Worm (Caenorhabditis elegans): ENCODE measurements around the gene Y81B9A.1.
A peak's percentile ranks its signal among the peaks of the same experiment; 100 is the strongest.

The Y81B9A.1 gene

DNA sequence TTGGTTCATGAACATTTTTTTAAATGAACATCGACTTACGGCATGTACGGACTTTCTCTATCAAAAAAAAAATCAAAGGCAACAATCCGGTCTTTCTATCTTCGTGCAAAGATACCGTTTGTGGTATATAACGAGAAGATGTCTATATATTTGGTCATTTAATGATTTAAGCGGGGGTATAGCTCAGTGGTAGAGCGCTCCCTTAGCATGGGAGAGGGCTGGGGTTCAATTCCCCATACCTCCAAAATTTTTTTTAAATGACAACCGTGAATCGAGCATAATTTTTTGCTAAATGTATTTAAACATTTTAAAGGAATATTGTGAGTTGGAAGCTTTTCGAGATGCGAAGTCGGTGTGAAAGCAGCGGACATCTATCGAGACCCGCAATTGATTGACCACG lies 46.4 kb downstream of the Y81B9A.1 start (continued):
- peak; percentile 44 for TF ChIP-seq athp-1 (tag; optimal IDR thresholded peaks at IDR 0.05)
- TF ChIP-seq akir-1 (GFP tag; optimal IDR thresholded peaks at IDR 0.05) = no peak
- peak; percentile 86 for TF ChIP-seq die-1 (tag; optimal IDR thresholded peaks at IDR 0.05)
- 0 out of 2 replicates have a peak, but pooled peaks have one; percentile 53 for TF ChIP-seq pbrm-1 (GFP tag; IDR thresholded peaks at IDR 0.05)
- no peak for TF ChIP-seq pha-4 (tag; optimal IDR thresholded peaks at IDR 0.05)
- no peak for TF ChIP-seq B0019.2 (GFP tag; conservative IDR thresholded peaks at IDR 0.05)
- no peak for TF ChIP-seq xnd-1 (tag; optimal IDR thresholded peaks at IDR 0.05)
- TF ChIP-seq mes-4 (tag; optimal IDR thresholded peaks at IDR 0.05) = peak; percentile 74
- no peak for TF ChIP-seq ztf-3 (GFP tag; optimal IDR thresholded peaks at IDR 0.05)
- TF ChIP-seq lin-54 (GFP tag; optimal IDR thresholded peaks at IDR 0.05) = no peak
- TF ChIP-seq attf-5 (GFP tag; optimal IDR thresholded peaks at IDR 0.05) = peak; percentile 50
- no peak for TF ChIP-seq madf-6 (GFP tag; IDR thresholded peaks at IDR 0.05)
- TF ChIP-seq nfyb-1 (GFP tag; IDR thresholded peaks at IDR 0.05) = peak; percentile 15; the same call in 1 of the 2 replicates
- TF ChIP-seq nfya-1 (tag; optimal IDR thresholded peaks at IDR 0.05; ENCODE audit: borderline replicate concordance, insufficient read depth) = no peak
- TF ChIP-seq attf-3 (GFP tag; conservative IDR thresholded peaks at IDR 0.05) = no peak
- TF ChIP-seq ceh-27 (GFP tag; optimal IDR thresholded peaks at IDR 0.05) = peak; percentile 6
- peak; percentile 88 for TF ChIP-seq tbp1 (GFP tag; optimal IDR thresholded peaks at IDR 0.05)
- no peak for TF ChIP-seq ama-1 (optimal IDR thresholded peaks at IDR 0.05)
- peak; percentile 18 to 84 for TF ChIP-seq ama-1 (GFP tag; optimal IDR thresholded peaks at IDR 0.05)
- peak; percentile 83 for TF ChIP-seq snpc-1.3 (tag; optimal IDR thresholded peaks at IDR 0.05; ENCODE audit: insufficient read depth)
- no peak for TF ChIP-seq F33H1.4 (GFP tag; IDR thresholded peaks at IDR 0.05)
- peak; percentile 57 for TF ChIP-seq mxl-1 (tag; optimal IDR thresholded peaks at IDR 0.05)
- TF ChIP-seq unc-130 (GFP tag; optimal IDR thresholded peaks at IDR 0.05) = no peak
- peak; percentile 56 for TF ChIP-seq D2030.7 (GFP tag; IDR thresholded peaks at IDR 0.05)
- TF ChIP-seq chd-7 (tag; optimal IDR thresholded peaks at IDR 0.05) = peak; percentile 42
- no peak for TF ChIP-seq ztf-6 (GFP tag; IDR thresholded peaks at IDR 0.05)
- no peak for TF ChIP-seq bed-2 (GFP tag; IDR thresholded peaks at IDR 0.05)
- no peak for TF ChIP-seq sea-2 (GFP tag; IDR thresholded peaks at IDR 0.05)
- no peak for TF ChIP-seq bed-1 (GFP tag; IDR thresholded peaks at IDR 0.05)
- peak; percentile 86; the same call in 1 of the 2 replicates for TF ChIP-seq ztf-25 (GFP tag; IDR thresholded peaks at IDR 0.05)
- no peak for TF ChIP-seq C06A6.2 (GFP tag; conservative IDR thresholded peaks at IDR 0.05)
- TF ChIP-seq Y95B8A.8 (GFP tag; IDR thresholded peaks at IDR 0.05) = no peak
- no peak for TF ChIP-seq T26A5.8 (tag; optimal IDR thresholded peaks at IDR 0.05)
- no peak for TF ChIP-seq ztf-26 (tag; optimal IDR thresholded peaks at IDR 0.05)
- TF ChIP-seq snpc-3.4 (tag; optimal IDR thresholded peaks at IDR 0.05) = peak; percentile 58
- TF ChIP-seq tlf-1 (GFP tag; optimal IDR thresholded peaks at IDR 0.05) = no peak
- no peak for TF ChIP-seq ztf-28 (GFP tag; IDR thresholded peaks at IDR 0.05)
- no peak for TF ChIP-seq cebp-1 (GFP tag; IDR thresholded peaks at IDR 0.05)
- no peak for TF ChIP-seq cebp-1 (tag; optimal IDR thresholded peaks at IDR 0.05)
- TF ChIP-seq let-607 (tag; optimal IDR thresholded peaks at IDR 0.05) = peak in 1 of 2 experiments; percentile 35
- peak; percentile 61 for TF ChIP-seq ztf-18 (tag; optimal IDR thresholded peaks at IDR 0.05)
- TF ChIP-seq rcor-1 (GFP tag; IDR thresholded peaks at IDR 0.05) = peak; percentile 20; the same call in 1 of the 2 replicates
- peak; percentile 61 for TF ChIP-seq F57A8.1 (GFP tag; optimal IDR thresholded peaks at IDR 0.05)
- TF ChIP-seq sdz-38 (tag; optimal IDR thresholded peaks at IDR 0.05) = peak; percentile 7
- peak; percentile 93 for TF ChIP-seq lin-26 (GFP tag; IDR thresholded peaks at IDR 0.05)
- no peak for TF ChIP-seq Y79H2A.3 (GFP tag; conservative IDR thresholded peaks at IDR 0.05)
- no peak for TF ChIP-seq ceh-79 (tag; optimal IDR thresholded peaks at IDR 0.05)
- TF ChIP-seq F39B2.1 (GFP tag; IDR thresholded peaks at IDR 0.05) = no peak
- no peak for TF ChIP-seq ceh-58 (GFP tag; IDR thresholded peaks at IDR 0.05)
- TF ChIP-seq let-526 (GFP tag; IDR thresholded peaks at IDR 0.05) = no peak
